Fruit fly (Drosophila melanogaster) whole organism, embryonic: Measurements from ENCODE around the gene CG32161.

Source experiments
- Ada2b ChIP-seq: fragments of 200-800 bp; sonication (Bioruptor generic); IDR thresholded peaks from 2 replicates; pipeline ENCODE4 v1.3.6; 2022; ENCODE audit warnings: missing biosample characterization, missing genetic modification characterization
- Blimp-1 ChIP-seq: fragments of 200-800 bp; sonication (Bioruptor generic); optimal IDR thresholded peaks from 3 replicates; lab custom pipeline; 2018; ENCODE audit warnings: missing biosample characterization, missing genetic modification characterization, mild to moderate bottlenecking, moderate library complexity, missing genetic modification reagents
- CG10462 ChIP-seq: fragments of 200-800 bp; sonication (Bioruptor generic); optimal IDR thresholded peaks from 2 replicates; lab custom pipeline; 2016; ENCODE audit warnings: missing biosample characterization, missing genetic modification characterization
- CG10979 ChIP-seq: fragments of 200-800 bp; sonication (Bioruptor generic); optimal IDR thresholded peaks from 2 replicates; lab custom pipeline; 2018; ENCODE audit warnings: missing biosample characterization, mild to moderate bottlenecking, missing genetic modification characterization, moderate library complexity
- CG11504 ChIP-seq: fragments of 200-800 bp; sonication (Bioruptor generic); optimal IDR thresholded peaks from 3 replicates; lab custom pipeline; 2019; ENCODE audit warnings: missing biosample characterization, mild to moderate bottlenecking, missing genetic modification characterization, moderate library complexity
- CG12299 ChIP-seq: fragments of 200-800 bp; sonication (Bioruptor generic); optimal IDR thresholded peaks from 2 replicates; lab custom pipeline; 2018; ENCODE audit warnings: missing biosample characterization, mild to moderate bottlenecking, missing genetic modification characterization
- CG12391 ChIP-seq: fragments of 200-800 bp; sonication (Bioruptor generic); optimal IDR thresholded peaks from 3 replicates; lab custom pipeline; 2018; ENCODE audit warnings: missing biosample characterization, mild to moderate bottlenecking, missing genetic modification characterization, moderate library complexity
- CG15073 ChIP-seq: fragments of 200-800 bp; sonication (Bioruptor generic); optimal IDR thresholded peaks from 2 replicates; lab custom pipeline; 2016; ENCODE audit warnings: missing biosample characterization, missing genetic modification characterization
- CG18599 ChIP-seq: fragments of 200-800 bp; sonication (Bioruptor generic); optimal IDR thresholded peaks from 3 replicates; lab custom pipeline; 2017; ENCODE audit warnings: missing biosample characterization, missing genetic modification characterization, mild to moderate bottlenecking, moderate library complexity, missing genetic modification reagents
- CG2120 ChIP-seq: fragments of 200-800 bp; sonication (Bioruptor generic); optimal IDR thresholded peaks from 3 replicates; lab custom pipeline; 2016; ENCODE audit warnings: missing biosample characterization, missing genetic modification characterization
- CG31365 ChIP-seq: fragments of 200-800 bp; sonication (Bioruptor generic); optimal IDR thresholded peaks from 2 replicates; lab custom pipeline; 2018; ENCODE audit warnings: missing biosample characterization, mild to moderate bottlenecking, missing genetic modification characterization
- CG31388 ChIP-seq: fragments of 200-800 bp; sonication (Bioruptor generic); optimal IDR thresholded peaks from 2 replicates; lab custom pipeline; 2016; ENCODE audit warnings: missing biosample characterization, missing genetic modification characterization
- CG3838 ChIP-seq: fragments of 200-800 bp; sonication (Bioruptor generic); optimal IDR thresholded peaks from 3 replicates; lab custom pipeline; 2016; ENCODE audit warnings: missing biosample characterization, missing genetic modification characterization
- CG7786 ChIP-seq: fragments of 200-800 bp; sonication (Bioruptor generic); optimal IDR thresholded peaks from 2 replicates; lab custom pipeline; 2016; ENCODE audit warnings: missing biosample characterization, missing genetic modification characterization
- CG7987 ChIP-seq: fragments of 200-800 bp; sonication (Bioruptor generic); optimal IDR thresholded peaks from 2 replicates; lab custom pipeline; 2018; ENCODE audit warnings: missing biosample characterization, mild to moderate bottlenecking, missing genetic modification characterization, moderate library complexity
- CG8359 ChIP-seq: fragments of 200-800 bp; sonication (Bioruptor generic); optimal IDR thresholded peaks from 2 replicates; lab custom pipeline; 2017; ENCODE audit warnings: missing biosample characterization, mild to moderate bottlenecking, missing genetic modification characterization, borderline replicate concordance
- CTCF ChIP-seq: fragments of 200-800 bp; sonication (Bioruptor generic); optimal IDR thresholded peaks from 2 replicates; lab custom pipeline; 2017; ENCODE audit warnings: missing biosample characterization, mild to moderate bottlenecking, missing genetic modification characterization, moderate library complexity
- CkIIα-i1 ChIP-seq: fragments of 200-800 bp; sonication (Bioruptor generic); IDR thresholded peaks from 2 replicates; pipeline ENCODE4 v1.3.6; 2022; ENCODE audit warnings: missing biosample characterization, missing genetic modification characterization
- Deaf1 ChIP-seq: fragments of 200-800 bp; optimal IDR thresholded peaks from 3 replicates; lab custom pipeline; 2019; ENCODE audit warnings: missing biosample characterization, mild to moderate bottlenecking, missing genetic modification characterization, moderate library complexity
- Ets65A ChIP-seq: fragments of 200-800 bp; sonication (Bioruptor generic); peaks from one replicate; lab custom pipeline; 2016; ENCODE audit warnings: missing biosample characterization, missing genetic modification characterization
- Med ChIP-seq: fragments of 200-800 bp; sonication (Bioruptor generic); peaks from one replicate; lab custom pipeline; 2016; ENCODE audit warnings: missing biosample characterization, missing genetic modification characterization, mild to moderate bottlenecking, inconsistent platforms, moderate library complexity
- Meics ChIP-seq: fragments of 200-800 bp; sonication (Bioruptor generic); optimal IDR thresholded peaks from 2 replicates; lab custom pipeline; 2017; ENCODE audit warnings: missing biosample characterization, mild to moderate bottlenecking, missing genetic modification characterization
- Mrtf ChIP-seq: fragments of 200-800 bp; sonication (Bioruptor generic); IDR thresholded peaks from 3 replicates; pipeline ENCODE4 v1.3.6; 2022; ENCODE audit warnings: missing biosample characterization, missing genetic modification characterization
- Opbp ChIP-seq: fragments of 200-800 bp; sonication (Bioruptor generic); IDR thresholded peaks from 3 replicates; pipeline ENCODE4 v1.3.6; 2022; ENCODE audit warnings: missing biosample characterization, missing genetic modification characterization; ENCODE audit not compliant: partially characterized antibody
- PHDP ChIP-seq: fragments of 200-800 bp; sonication (Bioruptor generic); optimal IDR thresholded peaks from 3 replicates; lab custom pipeline; 2018; ENCODE audit warnings: missing biosample characterization, mild to moderate bottlenecking, missing genetic modification characterization, moderate library complexity
- Pdp1 ChIP-seq, 2 experiments: fragments of 200-800 bp; sonication (Bioruptor generic); optimal IDR thresholded peaks; 3 replicates each; lab custom pipeline; 2016; ENCODE audit warnings: missing biosample characterization in 2 of 2, missing genetic modification characterization in 2 of 2, mild to moderate bottlenecking in 1 of 2, moderate library complexity in 1 of 2
- Rfx ChIP-seq: fragments of 200-800 bp; sonication (Bioruptor generic); IDR thresholded peaks from 2 replicates; pipeline ENCODE4 v1.3.6; 2022; ENCODE audit warnings: missing biosample characterization, missing genetic modification characterization
- Sox102F ChIP-seq: fragments of 200-800 bp; sonication (Bioruptor generic); optimal IDR thresholded peaks from 2 replicates; lab custom pipeline; 2018; ENCODE audit warnings: missing biosample characterization, mild to moderate bottlenecking, missing genetic modification characterization, moderate library complexity
- Taf1 ChIP-seq: fragments of 200-800 bp; sonication (Bioruptor generic); IDR thresholded peaks from 2 replicates; pipeline ENCODE4 v1.3.6; 2022; ENCODE audit warnings: missing biosample characterization, missing genetic modification characterization
- ara ChIP-seq: fragments of 200-800 bp; sonication (Bioruptor generic); IDR thresholded peaks from 2 replicates; pipeline ENCODE4 v1.3.6; 2022; ENCODE audit warnings: missing biosample characterization, missing genetic modification characterization
- ase ChIP-seq: fragments of 200-800 bp; sonication (Bioruptor generic); IDR thresholded peaks from 3 replicates; pipeline ENCODE4 v1.3.6; 2022; ENCODE audit warnings: missing biosample characterization, missing genetic modification characterization
- bcd ChIP-seq: fragments of 200-800 bp; sonication (Bioruptor generic); optimal IDR thresholded peaks from 2 replicates; lab custom pipeline; 2017; ENCODE audit warnings: missing biosample characterization, mild to moderate bottlenecking, missing genetic modification characterization
- chinmo ChIP-seq: fragments of 200-800 bp; sonication (Bioruptor generic); IDR thresholded peaks from 4 replicates; pipeline ENCODE4 v1.3.6; 2022; ENCODE audit warnings: missing biosample characterization, missing genetic modification characterization; ENCODE audit not compliant: partially characterized antibody
- fd64A ChIP-seq: fragments of 200-800 bp; sonication (Bioruptor generic); optimal IDR thresholded peaks from 3 replicates; lab custom pipeline; 2018; ENCODE audit warnings: missing biosample characterization, mild to moderate bottlenecking, missing genetic modification characterization
- gsb ChIP-seq: fragments of 200-800 bp; sonication (Bioruptor generic); IDR thresholded peaks from 2 replicates; pipeline ENCODE4 v1.3.6; 2022; ENCODE audit warnings: missing biosample characterization, missing genetic modification characterization
- gsb-n ChIP-seq: fragments of 200-800 bp; sonication (Bioruptor generic); optimal IDR thresholded peaks from 3 replicates; lab custom pipeline; 2018; ENCODE audit warnings: missing biosample characterization, mild to moderate bottlenecking, missing genetic modification characterization
- jigr1 ChIP-seq: fragments of 200-800 bp; sonication (Bioruptor generic); IDR thresholded peaks from 3 replicates; pipeline ENCODE4 v1.3.6; 2022; ENCODE audit warnings: missing biosample characterization, missing genetic modification characterization
- ken ChIP-seq: fragments of 200-800 bp; sonication (Bioruptor generic); IDR thresholded peaks from 3 replicates; pipeline ENCODE4 v1.3.6; 2022; ENCODE audit warnings: missing biosample characterization, missing genetic modification characterization
- lilli ChIP-seq: fragments of 200-800 bp; sonication (Bioruptor generic); optimal IDR thresholded peaks from 3 replicates; lab custom pipeline; 2016; ENCODE audit warnings: missing biosample characterization, missing genetic modification characterization
- mirr ChIP-seq: fragments of 200-800 bp; sonication (Bioruptor generic); optimal IDR thresholded peaks from 3 replicates; lab custom pipeline; 2018; ENCODE audit warnings: missing biosample characterization, mild to moderate bottlenecking, missing genetic modification characterization
- nerfin-1 ChIP-seq: fragments of 200-800 bp; sonication (Bioruptor generic); optimal IDR thresholded peaks from 3 replicates; lab custom pipeline; 2019; ENCODE audit warnings: missing biosample characterization, mild to moderate bottlenecking, missing genetic modification characterization, moderate library complexity
- onecut ChIP-seq: fragments of 200-800 bp; sonication (Bioruptor generic); IDR thresholded peaks from 2 replicates; pipeline ENCODE4 v1.3.6; 2022; ENCODE audit warnings: missing biosample characterization, missing genetic modification characterization
- p53 ChIP-seq: fragments of 200-800 bp; sonication (Bioruptor generic); optimal IDR thresholded peaks from 2 replicates; lab custom pipeline; 2016; ENCODE audit warnings: missing biosample characterization, missing genetic modification characterization
- psq ChIP-seq: fragments of 200-800 bp; sonication (Bioruptor generic); optimal IDR thresholded peaks from 2 replicates; lab custom pipeline; 2017; ENCODE audit warnings: missing biosample characterization, missing genetic modification characterization
- pum ChIP-seq: fragments of 200-800 bp; sonication (Bioruptor generic); optimal IDR thresholded peaks from 2 replicates; lab custom pipeline; 2016; ENCODE audit warnings: missing biosample characterization, missing genetic modification characterization
- scrt ChIP-seq: fragments of 200-800 bp; sonication (Bioruptor generic); optimal IDR thresholded peaks from 2 replicates; lab custom pipeline; 2018; ENCODE audit warnings: missing biosample characterization, mild to moderate bottlenecking, missing genetic modification characterization, moderate library complexity
- stwl ChIP-seq: fragments of 200-800 bp; sonication (Bioruptor generic); optimal IDR thresholded peaks from 3 replicates; lab custom pipeline; 2018; ENCODE audit warnings: missing biosample characterization, mild to moderate bottlenecking, missing genetic modification characterization, moderate library complexity
- tna ChIP-seq: fragments of 200-800 bp; sonication (Bioruptor generic); IDR thresholded peaks from 2 replicates; pipeline ENCODE4 v1.3.6; 2022; ENCODE audit warnings: missing biosample characterization, missing genetic modification characterization; ENCODE audit not compliant: partially characterized antibody
- vnd ChIP-seq: fragments of 200-800 bp; sonication (Bioruptor generic); IDR thresholded peaks from 3 replicates; pipeline ENCODE4 v1.3.6; 2022; ENCODE audit warnings: missing biosample characterization, missing genetic modification characterization; ENCODE audit not compliant: partially characterized antibody
- vvl ChIP-seq: fragments of 200-800 bp; sonication (Bioruptor generic); IDR thresholded peaks from 2 replicates; pipeline ENCODE4 v1.3.6; 2022; ENCODE audit warnings: missing biosample characterization, missing genetic modification characterization

CG32161 gene

DNA sequence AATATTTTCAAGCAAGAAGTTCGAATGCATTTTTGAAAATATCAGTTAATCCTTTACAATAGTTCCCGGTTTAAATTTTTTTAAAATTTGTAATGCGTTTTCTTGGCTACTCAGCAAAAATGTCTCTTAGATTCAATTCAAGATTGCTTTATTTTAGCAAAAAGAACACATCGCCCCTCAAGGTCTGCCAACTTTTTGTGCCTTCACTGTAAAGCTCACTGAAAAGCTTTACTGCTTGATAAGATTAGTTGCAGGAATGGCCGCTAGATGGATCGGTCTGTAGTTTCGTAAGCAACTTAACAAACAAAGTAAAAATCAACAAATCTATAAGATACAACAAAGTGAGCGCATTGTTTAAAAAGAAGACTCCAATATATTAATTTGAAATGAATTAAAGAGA is 38.0 kb downstream of the CG32161 start (continued):
- no peak for TF ChIP-seq Mrtf
- TF ChIP-seq Blimp-1, result no peak
- no peak for TF ChIP-seq gsb-n
- no peak for TF ChIP-seq pum (GFP tag; lab: Kevin White, UChicago)
- TF ChIP-seq gsb (GFP tag; lab: Robert Waterston, UW), result no peak
- TF ChIP-seq chinmo (GFP tag; lab: Robert Waterston, UW), result 0 out of 4 replicates have a peak, but pooled peaks have one; percentile 30
- TF ChIP-seq vnd, result no peak
- TF ChIP-seq vvl, result peak; percentile 19; the same call in 1 of the 2 replicates
- peak; percentile 15 for TF ChIP-seq Meics
- peak; percentile 70 for TF ChIP-seq Med (GFP tag; lab: Kevin White, UChicago)
- TF ChIP-seq CTCF (GFP tag; lab: Kevin White, UChicago), result peak; percentile 95
- no peak for TF ChIP-seq CG12299 (tag; lab: Kevin White, UChicago)
- peak; percentile 18 for TF ChIP-seq CG11504 (tag; lab: Kevin White, UChicago)
- TF ChIP-seq CG10462 (GFP tag; lab: Kevin White, UChicago), result no peak
- TF ChIP-seq bcd (GFP tag; lab: Kevin White, UChicago), result no peak
- TF ChIP-seq CG15073 (GFP tag; lab: Kevin White, UChicago), result peak; percentile 94
- TF ChIP-seq PHDP (tag; lab: Kevin White, UChicago), result peak; percentile 4
- no peak for TF ChIP-seq ken (GFP tag; lab: Robert Waterston, UW)
- no peak for TF ChIP-seq CG8359
- no peak for TF ChIP-seq CG31388 (GFP tag; lab: Kevin White, UChicago)
- no peak for TF ChIP-seq jigr1 (GFP tag; lab: Robert Waterston, UW)
- no peak for TF ChIP-seq nerfin-1 (tag; lab: Kevin White, UChicago)
- TF ChIP-seq Deaf1, result peak; percentile 1
- TF ChIP-seq CG2120 (GFP tag; lab: Kevin White, UChicago), result peak; percentile 1
- no peak for TF ChIP-seq psq (GFP tag; lab: Kevin White, UChicago)
- TF ChIP-seq mirr (GFP tag; lab: Kevin White, UChicago), result no peak
- TF ChIP-seq Pdp1 (GFP tag; optimal IDR thresholded peaks at IDR 0.05; lab: Kevin White, UChicago), result peak in 1 of 2 experiments; percentile 53
- TF ChIP-seq stwl (tag; lab: Kevin White, UChicago), result peak; percentile 0
- no peak for TF ChIP-seq p53 (GFP tag; lab: Kevin White, UChicago)
- no peak for TF ChIP-seq ase
- TF ChIP-seq CG7987 (GFP tag; lab: Kevin White, UChicago), result peak; percentile 4
- no peak for TF ChIP-seq CG18599 (GFP tag; lab: Kevin White, UChicago)
- no peak for TF ChIP-seq fd64A
- TF ChIP-seq ara (GFP tag; lab: Robert Waterston, UW), result no peak
- TF ChIP-seq Taf1 (GFP tag; lab: Robert Waterston, UW), result no peak
- no peak for TF ChIP-seq CG3838 (GFP tag; lab: Kevin White, UChicago)
- peak; percentile 98 for TF ChIP-seq CG10979
- peak; percentile 32 for TF ChIP-seq CG31365 (tag; lab: Kevin White, UChicago)
- TF ChIP-seq Ada2b (GFP tag; lab: Robert Waterston, UW), result no peak
- no peak for TF ChIP-seq onecut (GFP tag; lab: Robert Waterston, UW)
- TF ChIP-seq Opbp (GFP tag; lab: Robert Waterston, UW), result peak; percentile 23; the same call in 1 of the 3 replicates
- no peak for TF ChIP-seq scrt
- peak; percentile 30; the same call in 1 of the 2 replicates for TF ChIP-seq Rfx (GFP tag; lab: Robert Waterston, UW)
- TF ChIP-seq CG7786 (GFP tag; lab: Kevin White, UChicago), result no peak
- no peak for TF ChIP-seq CkIIα-i1
- TF ChIP-seq tna (GFP tag; lab: Robert Waterston, UW), result no peak
- no peak for TF ChIP-seq CG12391
- no peak for TF ChIP-seq Sox102F (GFP tag; lab: Kevin White, UChicago)
- TF ChIP-seq Ets65A (GFP tag; lab: Kevin White, UChicago), result peak; percentile 88
- TF ChIP-seq lilli, result no peak
- TF ChIP-seq, all 482 proteins: peak for 28
